Worm (Caenorhabditis elegans): ENCODE measurements around the gene T20D3.6.

ce11 chrIV:9371126-9371525 lies 32.0 kb upstream of the T20D3.6 start, which contains the start of gene fbxc-58:
- TF ChIP-seq rnt-1 (tag; optimal IDR thresholded peaks at IDR 0.05) (no peak), Y22D7AL.16 (tag; optimal IDR thresholded peaks at IDR 0.05) (no peak)
